Fruit fly (Drosophila melanogaster) whole organism, embryonic: ENCODE measurements around the gene SK.

Experiments used
- Abd-B ChIP-seq: fragments of 200-800 bp; sonication (Bioruptor generic); optimal IDR thresholded peaks from 2 replicates; lab custom pipeline; 2018; ENCODE audit warnings: missing biosample characterization, mild to moderate bottlenecking, missing genetic modification characterization, moderate library complexity
- Ada2b ChIP-seq: fragments of 200-800 bp; sonication (Bioruptor generic); IDR thresholded peaks from 2 replicates; pipeline ENCODE4 v1.3.6; 2022; ENCODE audit warnings: missing biosample characterization, missing genetic modification characterization
- Antp ChIP-seq: fragments of 200-800 bp; sonication (Bioruptor generic); optimal IDR thresholded peaks from 3 replicates; lab custom pipeline; 2016; ENCODE audit warnings: missing biosample characterization, missing genetic modification characterization
- Bteb2 ChIP-seq: fragments of 200-800 bp; sonication (Bioruptor generic); optimal IDR thresholded peaks from 2 replicates; lab custom pipeline; 2016; ENCODE audit warnings: missing biosample characterization, missing genetic modification characterization
- CG10366 ChIP-seq: fragments of 200-800 bp; sonication (Bioruptor generic); IDR thresholded peaks from 2 replicates; pipeline ENCODE4 v1.3.6; 2022; ENCODE audit warnings: missing biosample characterization, missing genetic modification characterization
- CG12299 ChIP-seq: fragments of 200-800 bp; sonication (Bioruptor generic); optimal IDR thresholded peaks from 2 replicates; lab custom pipeline; 2018; ENCODE audit warnings: missing biosample characterization, mild to moderate bottlenecking, missing genetic modification characterization
- CG12744 ChIP-seq: fragments of 200-800 bp; sonication (Bioruptor generic); optimal IDR thresholded peaks from 2 replicates; lab custom pipeline; 2016; ENCODE audit warnings: missing biosample characterization, missing genetic modification characterization
- CG12942 ChIP-seq: fragments of 200-800 bp; sonication (Bioruptor generic); optimal IDR thresholded peaks from 3 replicates; lab custom pipeline; 2016; ENCODE audit warnings: missing biosample characterization, missing genetic modification characterization
- CG15073 ChIP-seq: fragments of 200-800 bp; sonication (Bioruptor generic); optimal IDR thresholded peaks from 2 replicates; lab custom pipeline; 2016; ENCODE audit warnings: missing biosample characterization, missing genetic modification characterization
- CG16813 ChIP-seq: fragments of 200-800 bp; sonication (Bioruptor generic); IDR thresholded peaks from 3 replicates; pipeline ENCODE4 v1.3.6; 2022; ENCODE audit warnings: missing biosample characterization, missing genetic modification characterization; ENCODE audit not compliant: partially characterized antibody
- CG16863 ChIP-seq: fragments of 200-800 bp; sonication (Bioruptor generic); optimal IDR thresholded peaks from 3 replicates; lab custom pipeline; 2016; ENCODE audit warnings: missing biosample characterization, missing genetic modification characterization
- CG17361 ChIP-seq: fragments of 200-800 bp; sonication (Bioruptor generic); IDR thresholded peaks from 3 replicates; pipeline ENCODE4 v1.3.6; 2022; ENCODE audit warnings: missing biosample characterization, missing genetic modification characterization
- CG17829 ChIP-seq: fragments of 200-800 bp; optimal IDR thresholded peaks from 2 replicates; lab custom pipeline; 2019; ENCODE audit warnings: missing biosample characterization, mild to moderate bottlenecking, missing genetic modification characterization, moderate library complexity
- CG2199 ChIP-seq: fragments of 200-800 bp; sonication (Bioruptor generic); IDR thresholded peaks from 3 replicates; pipeline ENCODE4 v1.3.6; 2022; ENCODE audit warnings: missing biosample characterization, missing genetic modification characterization
- CG30020 ChIP-seq: fragments of 200-800 bp; optimal IDR thresholded peaks from 2 replicates; lab custom pipeline; 2019; ENCODE audit warnings: missing biosample characterization, mild to moderate bottlenecking, missing genetic modification characterization, moderate library complexity
- CG30431 ChIP-seq: fragments of 200-800 bp; sonication (Bioruptor generic); optimal IDR thresholded peaks from 2 replicates; lab custom pipeline; 2017; ENCODE audit warnings: missing biosample characterization, missing genetic modification characterization
- CG3065 ChIP-seq: fragments of 200-800 bp; sonication (Bioruptor generic); optimal IDR thresholded peaks from 2 replicates; lab custom pipeline; 2016; ENCODE audit warnings: missing biosample characterization, missing genetic modification characterization
- CG4424 ChIP-seq: fragments of 200-800 bp; sonication (Bioruptor generic); optimal IDR thresholded peaks from 3 replicates; lab custom pipeline; 2016; ENCODE audit warnings: missing biosample characterization, missing genetic modification characterization
- CG6683 ChIP-seq: fragments of 200-800 bp; sonication (Bioruptor generic); optimal IDR thresholded peaks from 2 replicates; lab custom pipeline; 2017; ENCODE audit warnings: missing biosample characterization, mild to moderate bottlenecking, missing genetic modification characterization, missing genetic modification reagents
- CG6813 ChIP-seq: fragments of 200-800 bp; sonication (Bioruptor generic); optimal IDR thresholded peaks from 2 replicates; lab custom pipeline; 2017; ENCODE audit warnings: missing biosample characterization, missing genetic modification characterization, mild to moderate bottlenecking, moderate library complexity, missing genetic modification reagents
- CG7271 ChIP-seq: fragments of 200-800 bp; sonication (Bioruptor generic); optimal IDR thresholded peaks from 2 replicates; lab custom pipeline; 2018; ENCODE audit warnings: missing biosample characterization, mild to moderate bottlenecking, missing genetic modification characterization, moderate library complexity
- CG7928 ChIP-seq: fragments of 200-800 bp; sonication (Bioruptor generic); optimal IDR thresholded peaks from 2 replicates; lab custom pipeline; 2017; ENCODE audit warnings: missing biosample characterization, mild to moderate bottlenecking, missing genetic modification characterization
- CG9797 ChIP-seq: fragments of 200-800 bp; sonication (Bioruptor generic); optimal IDR thresholded peaks from 3 replicates; lab custom pipeline; 2018; ENCODE audit warnings: missing biosample characterization, mild to moderate bottlenecking, missing genetic modification characterization
- Dbx ChIP-seq: fragments of 200-800 bp; sonication (Bioruptor generic); IDR thresholded peaks from 3 replicates; pipeline ENCODE4 v1.3.6; 2022; ENCODE audit warnings: missing biosample characterization, missing genetic modification characterization
- Dek ChIP-seq: fragments of 200-800 bp; sonication (Bioruptor generic); optimal IDR thresholded peaks from 3 replicates; lab custom pipeline; 2019; ENCODE audit warnings: missing biosample characterization, mild to moderate bottlenecking, missing genetic modification characterization, moderate library complexity
- E2f1 ChIP-seq: fragments of 200-800 bp; sonication (Bioruptor generic); IDR thresholded peaks from 2 replicates; pipeline ENCODE4 v1.3.6; 2022; ENCODE audit warnings: missing biosample characterization, missing genetic modification characterization
- Hmx ChIP-seq: fragments of 200-800 bp; sonication (Bioruptor generic); optimal IDR thresholded peaks from 2 replicates; lab custom pipeline; 2016; ENCODE audit warnings: missing biosample characterization, missing genetic modification characterization
- Hsf ChIP-seq: fragments of 200-800 bp; sonication (Bioruptor generic); optimal IDR thresholded peaks from 3 replicates; lab custom pipeline; 2016; ENCODE audit warnings: missing biosample characterization, missing genetic modification characterization
- MBD-R2 ChIP-seq: fragments of 200-800 bp; sonication (Bioruptor generic); IDR thresholded peaks from 2 replicates; pipeline ENCODE4 v1.3.6; 2022; ENCODE audit warnings: missing biosample characterization, missing genetic modification characterization
- Max ChIP-seq: fragments of 200-800 bp; sonication (Bioruptor generic); optimal IDR thresholded peaks from 2 replicates; lab custom pipeline; 2016; ENCODE audit warnings: missing biosample characterization, mild to moderate bottlenecking, missing genetic modification characterization
- Meics ChIP-seq: fragments of 200-800 bp; sonication (Bioruptor generic); optimal IDR thresholded peaks from 2 replicates; lab custom pipeline; 2017; ENCODE audit warnings: missing biosample characterization, mild to moderate bottlenecking, missing genetic modification characterization
- PHDP ChIP-seq: fragments of 200-800 bp; sonication (Bioruptor generic); optimal IDR thresholded peaks from 3 replicates; lab custom pipeline; 2018; ENCODE audit warnings: missing biosample characterization, mild to moderate bottlenecking, missing genetic modification characterization, moderate library complexity
- Rfx ChIP-seq: fragments of 200-800 bp; sonication (Bioruptor generic); IDR thresholded peaks from 2 replicates; pipeline ENCODE4 v1.3.6; 2022; ENCODE audit warnings: missing biosample characterization, missing genetic modification characterization
- Scr ChIP-seq: fragments of 200-800 bp; sonication (Bioruptor generic); IDR thresholded peaks from 2 replicates; pipeline ENCODE4 v1.3.6; 2022; ENCODE audit warnings: missing biosample characterization, missing genetic modification characterization; ENCODE audit not compliant: partially characterized antibody
- ap ChIP-seq: fragments of 200-800 bp; sonication (Bioruptor generic); IDR thresholded peaks from 2 replicates; pipeline ENCODE4 v1.3.6; 2022; ENCODE audit warnings: missing biosample characterization, missing genetic modification characterization
- ase ChIP-seq: fragments of 200-800 bp; sonication (Bioruptor generic); IDR thresholded peaks from 3 replicates; pipeline ENCODE4 v1.3.6; 2022; ENCODE audit warnings: missing biosample characterization, missing genetic modification characterization
- bbx ChIP-seq: fragments of 200-800 bp; sonication (Bioruptor generic); IDR thresholded peaks from 2 replicates; pipeline ENCODE4 v1.3.6; 2022; ENCODE audit warnings: missing biosample characterization, missing genetic modification characterization; ENCODE audit not compliant: partially characterized antibody
- cato ChIP-seq: fragments of 200-800 bp; sonication (Bioruptor generic); optimal IDR thresholded peaks from 2 replicates; lab custom pipeline; 2016; ENCODE audit warnings: missing biosample characterization, missing genetic modification characterization, borderline replicate concordance
- dpn ChIP-seq, 2 experiments: fragments of 200-800 bp; sonication (Bioruptor generic); optimal IDR thresholded peaks; 3 replicates each; lab custom pipeline; 2016; ENCODE audit warnings: missing biosample characterization in 2 of 2, missing genetic modification characterization in 2 of 2
- fru ChIP-seq: fragments of >200 bp; optimal IDR thresholded peaks from 2 replicates; lab custom pipeline; 2017
- ftz-f1 ChIP-seq: fragments of 200-800 bp; sonication (Bioruptor generic); optimal IDR thresholded peaks from 2 replicates; lab custom pipeline; 2016; ENCODE audit warnings: missing biosample characterization, missing genetic modification characterization
- fu2 ChIP-seq: fragments of 200-800 bp; sonication (Bioruptor generic); optimal IDR thresholded peaks from 2 replicates; lab custom pipeline; 2016; ENCODE audit warnings: missing biosample characterization, missing genetic modification characterization
- gfzf ChIP-seq: fragments of 200-800 bp; sonication (Bioruptor generic); optimal IDR thresholded peaks from 2 replicates; lab custom pipeline; 2016; ENCODE audit warnings: missing biosample characterization, mild to moderate bottlenecking, missing genetic modification characterization, moderate library complexity
- jing ChIP-seq: fragments of 200-800 bp; sonication (Bioruptor generic); optimal IDR thresholded peaks from 2 replicates; lab custom pipeline; 2018; ENCODE audit warnings: missing biosample characterization, mild to moderate bottlenecking, missing genetic modification characterization
- kni ChIP-seq: fragments of 200-800 bp; sonication (Bioruptor generic); optimal IDR thresholded peaks from 3 replicates; lab custom pipeline; 2017; ENCODE audit warnings: mild to moderate bottlenecking, missing biosample characterization, missing genetic modification reagents, missing genetic modification characterization
- psq ChIP-seq: fragments of 200-800 bp; sonication (Bioruptor generic); optimal IDR thresholded peaks from 2 replicates; lab custom pipeline; 2017; ENCODE audit warnings: missing biosample characterization, missing genetic modification characterization
- sd ChIP-seq: fragments of 200-800 bp; sonication (Bioruptor generic); optimal IDR thresholded peaks from 3 replicates; lab custom pipeline; 2018; ENCODE audit warnings: missing biosample characterization, mild to moderate bottlenecking, missing genetic modification characterization, moderate library complexity
- sisA ChIP-seq: fragments of 200-800 bp; sonication (Bioruptor generic); IDR thresholded peaks from 2 replicates; pipeline ENCODE4 v1.3.6; 2022; ENCODE audit warnings: missing biosample characterization, missing genetic modification characterization
- toy ChIP-seq: fragments of 200-800 bp; sonication (Bioruptor generic); IDR thresholded peaks from 2 replicates; pipeline ENCODE4 v1.3.6; 2022; ENCODE audit warnings: missing biosample characterization, missing genetic modification characterization
- tx ChIP-seq: fragments of 200-800 bp; sonication (Bioruptor generic); optimal IDR thresholded peaks from 2 replicates; lab custom pipeline; 2016; ENCODE audit warnings: missing biosample characterization, missing genetic modification characterization
- wdn ChIP-seq: fragments of 200-800 bp; sonication (Bioruptor generic); IDR thresholded peaks from 2 replicates; pipeline ENCODE4 v1.3.6; 2022; ENCODE audit warnings: missing biosample characterization, missing genetic modification characterization
- z ChIP-seq: fragments of 200-800 bp; sonication (Bioruptor generic); IDR thresholded peaks from 3 replicates; pipeline ENCODE4 v1.3.6; 2022; ENCODE audit warnings: missing biosample characterization, missing genetic modification characterization

SK gene

DNA sequence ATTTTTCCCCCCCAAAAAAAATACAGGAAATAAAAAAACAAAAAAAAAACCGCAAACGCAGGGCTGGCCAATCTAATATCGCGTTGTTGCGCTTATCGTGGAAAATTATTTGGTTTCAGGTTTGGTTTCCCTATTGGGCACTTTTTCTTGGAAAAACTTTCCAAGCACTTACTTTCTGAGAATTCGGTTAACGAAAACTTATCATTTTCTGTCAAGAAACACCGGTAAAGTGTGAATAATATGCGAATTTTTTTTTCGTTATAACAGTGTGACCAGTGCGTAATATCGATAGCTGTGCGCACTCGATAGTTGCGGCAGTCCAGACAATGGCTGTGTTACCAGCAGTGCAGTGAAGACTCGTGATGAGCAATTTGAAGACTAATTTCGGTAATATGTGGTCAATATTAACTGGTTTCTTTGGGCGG, 17.6 kb upstream of the SK start, which contains the start of gene Rnp4F (continued):
- TF ChIP-seq wdn (GFP tag; lab: Robert Waterston, UW) (no peak; the same call in 1 of the 2 replicates), ase (GFP tag; lab: Robert Waterston, UW) (peak; percentile 45; the same call in 2 of the 3 replicates), Hsf (GFP tag; lab: Kevin White, UChicago) (peak; percentile 69), ftz-f1 (GFP tag; lab: Kevin White, UChicago) (no peak), kni (GFP tag; lab: Kevin White, UChicago) (no peak), CG7271 (tag; lab: Kevin White, UChicago) (no peak), CG17361 (GFP tag; lab: Robert Waterston, UW) (no peak; the same call in 1 of the 3 replicates), CG3065 (GFP tag; lab: Kevin White, UChicago) (peak; percentile 26), toy (GFP tag; lab: Robert Waterston, UW) (no peak), CG4424 (GFP tag; lab: Kevin White, UChicago) (peak; percentile 59), CG16863 (GFP tag; lab: Kevin White, UChicago) (peak; percentile 53), CG16813 (GFP tag; lab: Robert Waterston, UW) (peak; percentile 86), Hmx (GFP tag; lab: Kevin White, UChicago) (no peak), sd (tag; lab: Kevin White, UChicago) (no peak), ap (0 out of 2 replicates have a peak, but pooled peaks have one; percentile 5), CG30431 (GFP tag; lab: Kevin White, UChicago) (peak; percentile 38), Dbx (peak; percentile 72), Ada2b (GFP tag; lab: Robert Waterston, UW) (peak; percentile 44), CG6683 (GFP tag; lab: Kevin White, UChicago) (no peak), Meics (GFP tag; lab: Kevin White, UChicago) (peak; percentile 66), Max (GFP tag; lab: Kevin White, UChicago) (peak; percentile 47), cato (peak; percentile 53), Antp (GFP tag; lab: Kevin White, UChicago) (peak; percentile 78), CG12744 (GFP tag; lab: Kevin White, UChicago) (peak; percentile 44), Rfx (GFP tag; lab: Robert Waterston, UW) (peak; percentile 83), CG12942 (peak; percentile 61), Bteb2 (GFP tag; lab: Kevin White, UChicago) (peak; percentile 59), CG7928 (peak; percentile 87), Abd-B (GFP tag; lab: Kevin White, UChicago) (peak; percentile 63), jing (GFP tag; lab: Kevin White, UChicago) (no peak)

DNA sequence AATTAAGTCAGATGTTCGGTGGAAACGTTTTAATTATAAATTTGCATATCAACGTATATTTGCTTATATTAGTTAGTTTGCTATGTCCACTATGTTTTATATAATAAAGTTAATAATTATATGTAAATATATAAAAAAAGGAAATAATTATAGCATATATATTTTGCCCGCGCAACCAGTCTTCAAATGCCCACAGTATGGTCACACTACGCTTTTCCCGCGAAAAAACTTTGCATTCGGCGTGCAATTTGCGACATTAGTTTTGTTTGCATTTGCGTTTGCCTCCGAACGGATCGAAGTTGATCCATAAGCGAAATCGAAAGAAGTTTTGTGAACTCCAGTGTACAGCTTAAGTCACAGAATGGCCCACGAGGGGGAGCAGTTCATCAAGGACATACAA, 16.4 kb upstream of the SK start, which contains the start of gene Mcm3:
Gene Mcm3 (plus strand): TSS at position 220 of the 400 bp plus-strand sequence.
- no peak for TF ChIP-seq Scr (GFP tag; lab: Robert Waterston, UW)
- TF ChIP-seq CG2199 (GFP tag; lab: Robert Waterston, UW): no peak
- no peak for TF ChIP-seq fru (lab: Kevin White, UChicago)
- TF ChIP-seq MBD-R2 (GFP tag; lab: Robert Waterston, UW): peak; percentile 28; the same call in 1 of the 2 replicates
- TF ChIP-seq Dek (tag; lab: Kevin White, UChicago): no peak
- TF ChIP-seq psq (GFP tag; lab: Kevin White, UChicago): no peak
- no peak for TF ChIP-seq tx (GFP tag; lab: Kevin White, UChicago)
- TF ChIP-seq CG6813 (GFP tag; lab: Kevin White, UChicago): no peak
- peak; percentile 61; the same call in 1 of the 2 replicates for TF ChIP-seq E2f1
- no peak for TF ChIP-seq CG10366 (GFP tag; lab: Robert Waterston, UW)
- TF ChIP-seq gfzf (GFP tag; lab: Kevin White, UChicago): peak; percentile 34
- no peak for TF ChIP-seq CG15073 (GFP tag; lab: Kevin White, UChicago)
- no peak for TF ChIP-seq z
- no peak for TF ChIP-seq fu2
- no peak for TF ChIP-seq dpn (GFP tag; optimal IDR thresholded peaks at IDR 0.05; lab: Kevin White, UChicago)
- TF ChIP-seq CG30020: peak; percentile 13
- no peak for TF ChIP-seq bbx
- TF ChIP-seq CG17829 (tag; lab: Kevin White, UChicago): no peak
- TF ChIP-seq CG12299: no peak
- no peak for TF ChIP-seq sisA (GFP tag; lab: Robert Waterston, UW)
- TF ChIP-seq CG9797 (GFP tag; lab: Kevin White, UChicago): peak; percentile 19
- TF ChIP-seq PHDP (tag; lab: Kevin White, UChicago): no peak
